Worm (Caenorhabditis elegans) whole organism, L1 larva: ENCODE results near the gene semi-1.

Experiments used
- C16A3.4 ChIP-seq: fragments of 150-350 bp; optimal IDR thresholded peaks from 2 replicates; lab custom pipeline; 2014; ENCODE audit warnings: missing biosample characterization, missing genetic modification characterization
- ama-1 ChIP-seq: fragments of 150-350 bp; optimal IDR thresholded peaks from 2 replicates; lab custom pipeline; 2014
- blmp-1 ChIP-seq: fragments of 150-350 bp; optimal IDR thresholded peaks from 2 replicates; lab custom pipeline; 2014; ENCODE audit warnings: missing biosample characterization, missing genetic modification characterization
- ceh-63 ChIP-seq: fragments of 200-800 bp; sonication (Bioruptor generic); optimal IDR thresholded peaks from 2 replicates; lab custom pipeline; 2018; ENCODE audit warnings: mild to moderate bottlenecking, missing genetic modification characterization, missing compliant biosample characterization
- ceh-8 ChIP-seq: fragments of 200-800 bp; sonication (Bioruptor generic); optimal IDR thresholded peaks from 2 replicates; lab custom pipeline; 2018; ENCODE audit warnings: mild to moderate bottlenecking, missing genetic modification characterization, moderate library complexity, missing compliant biosample characterization
- ceh-88 ChIP-seq: fragments of 200-800 bp; sonication (Bioruptor generic); IDR thresholded peaks from 2 replicates; pipeline ENCODE4 v1.3.6; 2022; ENCODE audit warnings: missing genetic modification characterization, missing compliant biosample characterization
- dsc-1 ChIP-seq: sonication (generic microtip); optimal IDR thresholded peaks from 2 replicates; lab custom pipeline; 2016; ENCODE audit warnings: mild to moderate bottlenecking, missing genetic modification characterization, missing compliant biosample characterization
- efl-3 ChIP-seq: fragments of 200-800 bp; sonication (Bioruptor generic); optimal IDR thresholded peaks from 2 replicates; lab custom pipeline; 2018; ENCODE audit warnings: mild to moderate bottlenecking, missing genetic modification characterization, missing compliant biosample characterization
- elt-2 ChIP-seq: sonication (generic microtip); optimal IDR thresholded peaks from 2 replicates; lab custom pipeline; 2016; ENCODE audit warnings: missing genetic modification characterization, mild to moderate bottlenecking, inconsistent platforms, missing compliant biosample characterization, missing genetic modification reagents
- ets-5 ChIP-seq: fragments of 200-800 bp; sonication (Bioruptor generic); IDR thresholded peaks from 2 replicates; pipeline ENCODE4 v1.3.6; 2022; ENCODE audit warnings: missing genetic modification characterization, missing compliant biosample characterization
- fkh-10 ChIP-seq: sonication (generic microtip); optimal IDR thresholded peaks from 2 replicates; lab custom pipeline; 2017; ENCODE audit warnings: missing biosample characterization, missing genetic modification reagents, missing genetic modification characterization
- fkh-4 ChIP-seq: sonication (generic microtip); optimal IDR thresholded peaks from 2 replicates; lab custom pipeline; 2016; ENCODE audit warnings: missing compliant biosample characterization, missing genetic modification characterization, borderline replicate concordance
- fkh-8 ChIP-seq: sonication (generic microtip); optimal IDR thresholded peaks from 2 replicates; lab custom pipeline; 2016; ENCODE audit warnings: mild to moderate bottlenecking, missing genetic modification characterization, missing compliant biosample characterization
- fos-1 ChIP-seq: fragments of 150-350 bp; optimal IDR thresholded peaks from 2 replicates; lab custom pipeline; 2014; ENCODE audit warnings: missing biosample characterization, missing genetic modification characterization
- grh-1 ChIP-seq: fragments of 200-800 bp; sonication (Bioruptor generic); IDR thresholded peaks from 2 replicates; pipeline ENCODE4 v1.3.6; 2022; ENCODE audit warnings: missing genetic modification reagents, missing genetic modification characterization, missing compliant biosample characterization
- hlh-17 ChIP-seq: fragments of 200-800 bp; sonication (Bioruptor generic); optimal IDR thresholded peaks from 2 replicates; lab custom pipeline; 2018; ENCODE audit warnings: missing genetic modification characterization, mild to moderate bottlenecking, missing compliant biosample characterization, moderate library complexity, borderline replicate concordance
- isw-1 ChIP-seq: fragments of 200-800 bp; sonication (Bioruptor generic); IDR thresholded peaks from 2 replicates; pipeline ENCODE4 v1.3.6; 2022; ENCODE audit warnings: missing genetic modification characterization, missing compliant biosample characterization
- lin-35 ChIP-seq, 2 experiments: fragments of 150-350 bp; optimal IDR thresholded peaks; 2 replicates each; lab custom pipeline; 2014; ENCODE audit warnings: missing biosample characterization in 2 of 2, missing genetic modification characterization in 2 of 2, missing genetic modification reagents in 2 of 2
- mdl-1 ChIP-seq, 2 experiments: fragments of 150-350 bp; optimal IDR thresholded peaks; 2 replicates each; lab custom pipeline; 2014 to 2017; ENCODE audit warnings: missing biosample characterization in 2 of 2, missing genetic modification characterization in 2 of 2, inconsistent platforms in 1 of 2
- nhr-12 ChIP-seq: sonication (generic microtip); optimal IDR thresholded peaks from 2 replicates; lab custom pipeline; 2017; ENCODE audit warnings: missing biosample characterization, missing genetic modification characterization
- nhr-19 ChIP-seq: fragments of 200-800 bp; sonication (Bioruptor generic); conservative IDR thresholded peaks from 2 replicates; pipeline ENCODE4 v1.3.6; 2022; ENCODE audit warnings: missing genetic modification characterization, missing compliant biosample characterization
- nhr-28 ChIP-seq: fragments of 150-350 bp; optimal IDR thresholded peaks from 2 replicates; lab custom pipeline; 2014; ENCODE audit warnings: missing biosample characterization, missing genetic modification characterization
- nhr-47 ChIP-seq: sonication (generic microtip); optimal IDR thresholded peaks from 2 replicates; lab custom pipeline; 2016; ENCODE audit warnings: mild to moderate bottlenecking, missing genetic modification characterization, moderate library complexity, missing compliant biosample characterization
- nhr-71 ChIP-seq: sonication (generic microtip); optimal IDR thresholded peaks from 2 replicates; lab custom pipeline; 2016; ENCODE audit warnings: mild to moderate bottlenecking, missing genetic modification characterization, moderate library complexity, missing compliant biosample characterization
- nhr-84 ChIP-seq: sonication (generic microtip); optimal IDR thresholded peaks from 2 replicates; lab custom pipeline; 2017; ENCODE audit warnings: missing biosample characterization, missing genetic modification characterization
- nhr-90 ChIP-seq: sonication (generic microtip); optimal IDR thresholded peaks from 2 replicates; lab custom pipeline; 2016; ENCODE audit warnings: mild to moderate bottlenecking, missing genetic modification characterization, missing compliant biosample characterization; ENCODE audit not compliant: poor library complexity
- pag-3 ChIP-seq: sonication (generic microtip); optimal IDR thresholded peaks from 2 replicates; lab custom pipeline; 2017; ENCODE audit warnings: missing genetic modification characterization, mild to moderate bottlenecking, missing compliant biosample characterization, antibody characterized with exemption, borderline replicate concordance; ENCODE audit not compliant: insufficient read depth
- pqm-1 ChIP-seq: sonication (generic microtip); optimal IDR thresholded peaks from 3 replicates; lab custom pipeline; 2017; ENCODE audit warnings: missing biosample characterization, missing genetic modification characterization
- rnt-1 ChIP-seq: sonication (generic microtip); optimal IDR thresholded peaks from 2 replicates; lab custom pipeline; 2016; ENCODE audit warnings: mild to moderate bottlenecking, missing genetic modification characterization, moderate library complexity, missing compliant biosample characterization
- snu-23 ChIP-seq: sonication (generic microtip); optimal IDR thresholded peaks from 2 replicates; lab custom pipeline; 2016; ENCODE audit warnings: missing genetic modification characterization, missing compliant biosample characterization
- sox-4 ChIP-seq: sonication (generic microtip); optimal IDR thresholded peaks from 2 replicates; lab custom pipeline; 2016; ENCODE audit warnings: missing genetic modification characterization, missing compliant biosample characterization
- sptf-1 ChIP-seq: fragments of 150-350 bp; optimal IDR thresholded peaks from 2 replicates; lab custom pipeline; 2014; ENCODE audit warnings: missing biosample characterization, missing genetic modification characterization
- sup-37 ChIP-seq: fragments of 200-800 bp; sonication (Bioruptor generic); optimal IDR thresholded peaks from 2 replicates; lab custom pipeline; 2018; ENCODE audit warnings: mild to moderate bottlenecking, missing genetic modification characterization, missing compliant biosample characterization
- tlp-1 ChIP-seq: fragments of 150-350 bp; optimal IDR thresholded peaks from 2 replicates; lab custom pipeline; 2014; ENCODE audit warnings: missing biosample characterization, missing genetic modification characterization
- unc-30 ChIP-seq: sonication (generic microtip); optimal IDR thresholded peaks from 2 replicates; lab custom pipeline; 2017; ENCODE audit warnings: missing biosample characterization, missing genetic modification characterization
- zag-1 ChIP-seq: fragments of 150-350 bp; optimal IDR thresholded peaks from 2 replicates; lab custom pipeline; 2014; ENCODE audit warnings: missing biosample characterization, missing genetic modification characterization

semi-1 gene

DNA sequence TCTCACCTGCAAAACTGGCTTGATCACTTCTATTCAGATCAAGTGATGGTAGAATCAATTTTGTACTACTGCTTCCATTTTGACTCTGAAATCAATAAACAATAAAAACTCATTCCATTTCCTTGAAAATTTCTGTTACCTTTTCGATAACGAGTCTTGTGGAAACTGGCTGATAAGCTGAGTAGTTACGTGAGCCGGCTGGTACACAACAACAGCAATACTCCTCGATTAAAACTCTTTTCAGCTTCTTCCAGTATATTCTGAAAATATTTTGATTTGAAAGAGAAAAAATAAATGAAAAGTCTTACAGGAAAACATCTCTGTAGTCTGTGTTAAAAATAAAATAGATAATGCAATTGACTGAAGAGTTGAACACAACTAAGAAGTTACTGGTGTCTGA, 17.5 kb upstream of the semi-1 start:
- TF ChIP-seq rnt-1 (tag; lab: Kevin White, UChicago): no peak
- no peak for TF ChIP-seq isw-1
- TF ChIP-seq blmp-1: no peak
- TF ChIP-seq nhr-28 (tag; lab: Kevin White, UChicago): no peak
- TF ChIP-seq nhr-71 (tag; lab: Kevin White, UChicago): no peak
- TF ChIP-seq sup-37 (GFP tag; lab: Kevin White, UChicago): no peak
- no peak for TF ChIP-seq fkh-10
- no peak for TF ChIP-seq pqm-1 (tag; lab: Kevin White, UChicago)
- TF ChIP-seq ceh-88 (GFP tag; lab: Robert Waterston, UW): no peak
- no peak for TF ChIP-seq ceh-63 (GFP tag; lab: Kevin White, UChicago)
- no peak for TF ChIP-seq C16A3.4

DNA sequence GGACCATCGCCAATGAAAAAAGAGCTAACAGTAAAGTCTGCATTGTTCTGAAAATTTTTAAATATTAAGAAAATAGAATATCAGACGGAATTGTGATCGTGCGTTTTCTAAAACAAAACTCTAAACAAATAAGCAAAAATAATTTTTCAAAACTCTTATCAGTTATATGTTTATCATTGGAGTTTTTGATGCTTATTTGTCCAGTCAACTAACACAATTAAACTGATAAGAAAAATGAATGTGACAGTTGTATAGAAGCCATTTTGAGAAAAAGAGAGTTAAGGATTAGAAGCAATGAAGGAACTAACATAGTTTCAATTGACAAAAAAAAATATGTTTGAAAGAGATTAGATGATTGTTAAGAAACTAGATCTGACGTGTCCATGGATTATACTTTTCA, 15.7 kb upstream of the semi-1 start, which contains the start of gene ttr-44:
Gene ttr-44, minus strand, starts transcription at position 47 of the 400 bp plus-strand sequence.
- no peak for TF ChIP-seq efl-3
- no peak for TF ChIP-seq pag-3 (tag; lab: Kevin White, UChicago)
- no peak for TF ChIP-seq ceh-8 (GFP tag; lab: Kevin White, UChicago)
- TF ChIP-seq fos-1 (tag; lab: Kevin White, UChicago): no peak
- peak; percentile 34 for TF ChIP-seq tlp-1 (tag; lab: Kevin White, UChicago)
- no peak for TF ChIP-seq dsc-1 (tag; lab: Kevin White, UChicago)
- peak in 1 of 2 experiments; percentile 5 for TF ChIP-seq lin-35 (GFP tag; optimal IDR thresholded peaks at IDR 0.05; lab: Kevin White, UChicago)
- TF ChIP-seq nhr-71 (tag; lab: Kevin White, UChicago): no peak
- no peak for TF ChIP-seq snu-23 (GFP tag; lab: Kevin White, UChicago)
- peak; percentile 77 for TF ChIP-seq elt-2 (tag; lab: Kevin White, UChicago)

DNA sequence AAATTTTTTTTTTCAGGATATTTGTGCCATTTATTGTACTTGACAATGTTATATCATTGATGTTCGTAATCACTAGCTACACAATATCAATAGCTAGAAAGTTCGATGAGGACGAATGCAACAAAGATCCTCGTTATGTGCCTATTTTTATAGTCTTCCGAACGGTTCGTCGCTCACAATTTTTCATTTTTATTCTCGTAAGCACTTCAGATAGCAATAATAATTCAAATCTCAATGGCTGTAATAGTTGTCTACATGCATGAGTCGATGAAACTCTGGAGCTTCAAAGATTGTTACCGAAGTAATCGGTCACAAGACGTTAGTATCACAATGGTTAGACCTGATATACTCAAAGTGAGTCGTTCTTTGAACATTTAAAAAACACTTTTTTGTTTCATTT, 14.2 kb upstream of the semi-1 start:
- TF ChIP-seq ets-5 (no peak), fkh-8 (no peak), unc-30 (tag; lab: Kevin White, UChicago) (no peak), nhr-84 (no peak), mdl-1 (tag; optimal IDR thresholded peaks at IDR 0.05; lab: Kevin White, UChicago) (no peak), sox-4 (tag; lab: Kevin White, UChicago) (no peak), lin-35 (GFP tag; optimal IDR thresholded peaks at IDR 0.05; lab: Kevin White, UChicago) (peak in 1 of 2 experiments; percentile 42), rnt-1 (tag; lab: Kevin White, UChicago) (no peak), nhr-90 (tag; lab: Kevin White, UChicago) (peak; percentile 4), ama-1 (lab: Kevin White, UChicago) (peak; percentile 54), grh-1 (GFP tag; lab: Robert Waterston, UW) (no peak), nhr-47 (tag; lab: Kevin White, UChicago) (no peak), elt-2 (tag; lab: Kevin White, UChicago) (peak; percentile 45), zag-1 (tag; lab: Kevin White, UChicago) (no peak), fkh-4 (tag; lab: Kevin White, UChicago) (no peak), sptf-1 (tag; lab: Kevin White, UChicago) (no peak), nhr-19 (no peak), nhr-12 (tag; lab: Kevin White, UChicago) (no peak), hlh-17 (no peak)

DNA sequence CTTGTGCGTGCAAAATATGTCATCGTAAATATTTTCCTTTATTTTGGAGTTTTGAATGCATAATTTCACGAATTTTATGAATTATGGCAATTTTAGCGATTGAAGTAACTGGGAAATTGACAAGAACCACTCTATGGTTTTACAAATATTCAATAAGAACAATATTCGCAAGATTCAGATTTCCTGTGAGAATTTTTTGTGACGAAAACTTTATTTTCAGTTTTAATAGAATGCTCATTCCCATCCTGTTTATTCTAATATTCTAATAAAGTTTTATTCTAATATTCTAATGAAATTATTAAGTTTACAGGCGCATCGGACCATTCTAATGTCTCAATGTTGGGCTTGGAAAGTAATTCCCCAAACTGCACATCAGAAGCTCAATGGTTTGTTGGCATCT, 8.2 kb upstream of the semi-1 start, which contains the start of gene R11G10.3:
Gene R11G10.3, plus strand, starts transcription at position 301 of the 400 bp plus-strand sequence.
- no peak for TF ChIP-seq lin-35 (GFP tag; optimal IDR thresholded peaks at IDR 0.05; lab: Kevin White, UChicago)
- TF ChIP-seq, all 84 proteins: peak for 0
